Fruit fly (Drosophila melanogaster): ENCODE results near the gene ClC-a.

- TF ChIP-seq GATAd (GFP tag; optimal IDR thresholded peaks at IDR 0.05) (no peak), Myc (optimal IDR thresholded peaks at IDR 0.05) (no peak), woc (GFP tag; optimal IDR thresholded peaks at IDR 0.05) (no peak)
These were observed 55.7 kb downstream of the ClC-a start for dm6 chr3R:11757197-11757856.

Measured in whole organism, wandering third instar larva.